Fruit fly (Drosophila melanogaster): ENCODE measurements around the gene tup.
A peak's percentile ranks its signal among the peaks of the same experiment; 100 is the strongest.

tup gene

DNA sequence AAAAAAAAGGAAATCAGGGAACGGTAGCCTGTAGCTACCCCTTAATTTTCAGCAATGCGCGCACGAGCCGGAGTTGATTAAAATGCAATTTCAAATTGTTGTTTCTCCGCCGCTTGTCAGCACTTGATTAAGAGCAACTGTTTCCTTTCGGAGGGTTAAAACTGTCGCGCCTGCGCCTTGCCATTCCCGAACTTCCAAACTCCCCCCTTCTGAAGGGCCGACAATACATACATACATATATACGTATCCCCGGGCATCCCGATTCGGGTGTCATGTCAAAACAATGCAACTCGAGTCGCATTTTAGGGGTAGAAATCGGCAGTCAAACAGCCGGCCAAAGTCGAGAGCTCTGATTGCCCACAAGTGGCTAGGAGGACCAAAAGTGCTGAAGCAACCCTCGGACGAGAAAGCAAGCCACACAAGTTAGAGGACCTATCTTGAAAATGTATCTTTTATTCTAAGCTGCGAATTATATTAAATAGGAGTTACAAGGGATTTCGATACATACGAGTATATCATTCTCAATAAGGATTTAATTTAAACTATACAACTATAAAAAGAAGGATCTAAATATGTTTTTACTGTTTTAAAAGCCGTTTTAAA, 43.7 kb upstream of the tup start:
- TF ChIP-seq rn (GFP tag; IDR thresholded peaks at IDR 0.05) (no peak), CG14655 (GFP tag; optimal IDR thresholded peaks at IDR 0.05) (no peak), fd96Ca (GFP tag; IDR thresholded peaks at IDR 0.05) (no peak), Pif1B (GFP tag; optimal IDR thresholded peaks at IDR 0.05) (no peak), gl (tag; optimal IDR thresholded peaks at IDR 0.05) (no peak), CG32121 (GFP tag; IDR thresholded peaks at IDR 0.05) (no peak), EcR (GFP tag; optimal IDR thresholded peaks at IDR 0.05) (no peak), CG8301 (tag; optimal IDR thresholded peaks at IDR 0.05) (no peak), CG4496 (GFP tag; IDR thresholded peaks at IDR 0.05) (no peak), D1 (tag; optimal IDR thresholded peaks at IDR 0.05) (no peak)

DNA sequence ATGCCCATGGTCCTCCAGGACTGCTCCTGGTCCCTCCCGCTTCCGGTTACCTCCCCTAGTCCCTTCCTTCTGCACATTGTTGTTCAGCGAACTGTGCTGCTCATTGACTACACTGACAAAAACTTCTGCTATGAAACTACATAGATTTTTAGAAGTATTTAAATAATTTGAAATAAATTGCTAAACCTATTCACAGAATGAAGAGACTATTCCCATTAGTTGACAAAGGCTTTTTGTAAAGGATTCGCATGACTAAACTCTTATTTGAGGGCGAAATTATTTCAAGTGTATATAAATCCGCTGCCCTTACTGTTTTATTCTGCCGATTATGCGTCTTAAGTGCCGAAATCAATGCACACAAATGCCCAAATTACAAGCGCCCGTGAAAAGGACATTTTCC, 40.2 kb upstream of the tup start:
- peak; percentile 32 for TF ChIP-seq CG8159 (tag; optimal IDR thresholded peaks at IDR 0.05)
- TF ChIP-seq CG17806 (tag; optimal IDR thresholded peaks at IDR 0.05), result no peak

DNA sequence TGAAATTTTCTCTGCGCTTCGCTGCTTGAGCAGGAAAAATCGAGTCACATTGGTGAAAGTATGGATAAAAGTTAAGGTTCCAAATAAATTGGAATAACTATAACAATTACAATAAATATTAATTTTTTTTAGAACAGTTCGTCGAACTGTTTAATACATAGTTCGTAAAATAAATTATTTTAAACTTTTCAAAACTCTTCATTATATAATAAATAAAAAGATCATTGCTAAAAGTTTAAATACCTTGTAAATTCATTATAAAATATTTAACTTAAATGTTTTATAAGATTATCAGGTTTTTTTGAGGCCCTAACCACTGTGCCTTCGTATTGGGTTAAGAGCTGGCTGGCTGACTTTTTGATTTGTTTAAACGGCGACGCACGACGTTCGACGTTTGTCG, 38.4 kb upstream of the tup start:
- TF ChIP-seq Ets98B (GFP tag; IDR thresholded peaks at IDR 0.05) (no peak), CG14655 (GFP tag; optimal IDR thresholded peaks at IDR 0.05) (peak; percentile 36)

DNA sequence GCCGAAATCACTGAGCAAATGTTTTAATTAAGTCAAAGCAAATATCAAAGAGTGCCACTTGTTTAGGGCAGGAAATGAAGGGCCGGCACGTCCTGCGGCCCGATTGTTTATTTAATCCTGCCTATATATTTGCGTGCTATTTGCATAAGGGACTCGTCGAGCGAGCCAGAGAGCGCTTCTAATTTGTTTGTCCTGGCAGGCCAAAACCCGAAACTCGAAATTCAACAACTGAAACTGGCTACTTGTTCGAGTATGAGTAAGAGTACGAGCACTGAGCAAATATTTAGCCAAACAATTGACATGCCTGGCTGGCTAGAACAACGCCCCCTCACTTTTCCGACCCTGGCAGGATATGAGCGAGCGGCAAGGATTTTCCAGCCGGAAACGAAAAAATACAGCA, 36.5 kb upstream of the tup start:
- TF ChIP-seq Snoo (tag; optimal IDR thresholded peaks at IDR 0.05) (no peak), CG32121 (GFP tag; IDR thresholded peaks at IDR 0.05) (no peak), CG9948 (tag; optimal IDR thresholded peaks at IDR 0.05) (no peak), CG17806 (tag; optimal IDR thresholded peaks at IDR 0.05) (no peak), Pif1B (GFP tag; optimal IDR thresholded peaks at IDR 0.05) (no peak), CG34367 (tag; optimal IDR thresholded peaks at IDR 0.05) (no peak), Pif1A (GFP tag; optimal IDR thresholded peaks at IDR 0.05) (no peak), CG15710 (tag; optimal IDR thresholded peaks at IDR 0.05) (no peak)

DNA sequence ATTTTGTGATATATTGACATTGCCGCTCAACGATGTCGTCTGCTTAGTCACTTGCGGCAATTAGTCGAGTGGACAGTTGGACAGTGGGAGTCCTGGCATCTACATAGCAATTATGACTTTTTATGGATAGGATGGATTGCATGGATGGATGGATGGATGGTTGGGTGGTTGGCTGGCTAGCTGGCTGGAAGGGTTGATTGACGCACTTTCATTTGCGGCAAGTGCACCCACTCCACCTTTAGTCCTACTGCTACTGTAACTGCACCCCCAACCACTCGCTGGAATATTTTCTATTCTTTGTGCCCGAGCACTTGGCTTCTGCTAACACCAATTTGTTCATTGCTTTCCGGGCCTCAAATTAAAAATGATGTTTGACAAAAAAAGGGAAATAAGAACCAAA, 33.8 kb upstream of the tup start:
- TF ChIP-seq Ets98B (GFP tag; IDR thresholded peaks at IDR 0.05) (no peak), CG4496 (GFP tag; IDR thresholded peaks at IDR 0.05) (no peak), CG13204 (GFP tag; optimal IDR thresholded peaks at IDR 0.05) (no peak), CG12605 (GFP tag; IDR thresholded peaks at IDR 0.05) (no peak), CG34367 (tag; optimal IDR thresholded peaks at IDR 0.05) (no peak), CG17806 (tag; optimal IDR thresholded peaks at IDR 0.05) (no peak), CG8301 (tag; optimal IDR thresholded peaks at IDR 0.05) (no peak), CG14655 (GFP tag; optimal IDR thresholded peaks at IDR 0.05) (no peak), Pif1B (GFP tag; optimal IDR thresholded peaks at IDR 0.05) (no peak), gl (tag; optimal IDR thresholded peaks at IDR 0.05) (no peak), CG8159 (tag; optimal IDR thresholded peaks at IDR 0.05) (no peak), EcR (GFP tag; optimal IDR thresholded peaks at IDR 0.05) (no peak), CG9948 (tag; optimal IDR thresholded peaks at IDR 0.05) (no peak), rn (GFP tag; IDR thresholded peaks at IDR 0.05) (no peak), CG10348 (GFP tag; IDR thresholded peaks at IDR 0.05) (no peak), Pif1A (GFP tag; optimal IDR thresholded peaks at IDR 0.05) (no peak)

DNA sequence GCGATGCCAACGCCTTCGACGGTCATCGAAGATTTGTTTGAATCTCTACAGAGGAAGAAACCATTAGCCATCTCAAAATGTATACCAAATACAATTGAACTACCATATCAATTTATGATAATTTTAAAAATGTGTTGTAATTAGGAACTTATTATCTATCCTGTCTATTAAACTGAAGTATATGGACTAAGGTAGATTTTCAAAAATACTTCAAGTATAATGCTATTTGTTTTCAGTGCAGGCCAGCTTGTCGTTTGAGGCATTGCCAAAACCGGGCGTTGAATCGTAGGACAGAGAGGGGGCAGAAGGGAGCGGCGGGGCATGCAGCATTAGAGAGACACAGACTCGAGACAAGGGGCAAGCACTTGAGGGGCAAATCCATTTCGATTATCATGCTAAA, 26.4 kb upstream of the tup start:
- no peak for TF ChIP-seq Pif1B (GFP tag; optimal IDR thresholded peaks at IDR 0.05)
- TF ChIP-seq CG15710 (tag; optimal IDR thresholded peaks at IDR 0.05), result no peak
- TF ChIP-seq CG12605 (GFP tag; IDR thresholded peaks at IDR 0.05), result 0 out of 2 replicates have a peak, but pooled peaks have one; percentile 47
- TF ChIP-seq CG13204 (GFP tag; optimal IDR thresholded peaks at IDR 0.05), result no peak
- no peak for TF ChIP-seq Snoo (tag; optimal IDR thresholded peaks at IDR 0.05)
- no peak for TF ChIP-seq rn (GFP tag; IDR thresholded peaks at IDR 0.05)
- TF ChIP-seq CG14655 (GFP tag; optimal IDR thresholded peaks at IDR 0.05), result peak; percentile 56
- TF ChIP-seq gl (tag; optimal IDR thresholded peaks at IDR 0.05), result no peak
- TF ChIP-seq D1 (tag; optimal IDR thresholded peaks at IDR 0.05), result no peak
- no peak for TF ChIP-seq CG34367 (tag; optimal IDR thresholded peaks at IDR 0.05)
- TF ChIP-seq CG17806 (tag; optimal IDR thresholded peaks at IDR 0.05), result no peak
- no peak for TF ChIP-seq fd96Ca (GFP tag; IDR thresholded peaks at IDR 0.05)
- no peak for TF ChIP-seq CG10348 (GFP tag; IDR thresholded peaks at IDR 0.05)
- no peak for TF ChIP-seq CG8159 (tag; optimal IDR thresholded peaks at IDR 0.05)
- peak; percentile 53; the same call in 1 of the 2 replicates for TF ChIP-seq CG32121 (GFP tag; IDR thresholded peaks at IDR 0.05)
- no peak for TF ChIP-seq CG9948 (tag; optimal IDR thresholded peaks at IDR 0.05)
- peak; percentile 64; the same call in 2 of the 3 replicates for TF ChIP-seq CG4496 (GFP tag; IDR thresholded peaks at IDR 0.05)
- TF ChIP-seq Pif1A (GFP tag; optimal IDR thresholded peaks at IDR 0.05), result peak; percentile 27
- no peak for TF ChIP-seq EcR (GFP tag; optimal IDR thresholded peaks at IDR 0.05)
- peak; percentile 60 for TF ChIP-seq CG8301 (tag; optimal IDR thresholded peaks at IDR 0.05)
- TF ChIP-seq Ets98B (GFP tag; IDR thresholded peaks at IDR 0.05), result peak; percentile 61

DNA sequence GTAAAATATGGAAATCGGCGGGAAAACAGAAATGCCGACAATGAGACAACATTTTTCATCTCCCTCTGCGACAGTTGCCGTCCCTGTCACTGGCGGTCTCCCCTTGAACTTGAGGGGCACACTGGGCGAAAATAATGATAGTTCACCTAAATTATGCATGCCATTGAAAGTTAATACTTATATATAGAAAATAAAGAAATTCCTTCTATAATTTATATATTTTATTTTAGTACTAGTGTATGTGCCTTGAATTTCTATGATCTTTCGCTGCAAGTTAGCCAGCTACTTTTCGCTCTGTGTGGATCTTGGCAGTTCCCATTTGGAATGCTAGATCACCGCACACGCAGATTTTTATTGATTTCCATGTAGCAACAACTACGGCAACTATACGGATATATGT, 25.6 kb upstream of the tup start:
- TF ChIP-seq CG13204 (GFP tag; optimal IDR thresholded peaks at IDR 0.05) (no peak), rn (GFP tag; IDR thresholded peaks at IDR 0.05) (no peak), CG17806 (tag; optimal IDR thresholded peaks at IDR 0.05) (peak; percentile 9), CG12605 (GFP tag; IDR thresholded peaks at IDR 0.05) (no peak), fd96Ca (GFP tag; IDR thresholded peaks at IDR 0.05) (no peak), CG14655 (GFP tag; optimal IDR thresholded peaks at IDR 0.05) (peak; percentile 45), CG32121 (GFP tag; IDR thresholded peaks at IDR 0.05) (no peak)

Data from whole organism, pupa.